Worm (Caenorhabditis elegans) whole organism, L1 larva: Measurements from ENCODE around the gene Y38H6C.25.

Experiments used
- C16A3.4 ChIP-seq: fragments of 150-350 bp; optimal IDR thresholded peaks from 2 replicates; lab custom pipeline; 2014; ENCODE audit warnings: missing biosample characterization, missing genetic modification characterization
- C34B4.2 ChIP-seq: sonication (generic microtip); optimal IDR thresholded peaks from 2 replicates; lab custom pipeline; 2017; ENCODE audit warnings: mild to moderate bottlenecking, missing genetic modification characterization, missing compliant biosample characterization
- F16B12.6 ChIP-seq: fragments of 150-350 bp; optimal IDR thresholded peaks from 2 replicates; lab custom pipeline; 2014; ENCODE audit warnings: missing biosample characterization, missing genetic modification characterization
- blmp-1 ChIP-seq: fragments of 150-350 bp; optimal IDR thresholded peaks from 2 replicates; lab custom pipeline; 2014; ENCODE audit warnings: missing biosample characterization, missing genetic modification characterization
- ceh-82 ChIP-seq, 3 experiments: fragments of 150-350 bp in 1 of 3; sonication (generic microtip) in 2 of 3; optimal IDR thresholded peaks; 2 replicates each; lab custom pipeline; 2014 to 2017; ENCODE audit warnings: missing biosample characterization in 3 of 3, missing genetic modification characterization in 3 of 3
- ceh-88 ChIP-seq: fragments of 200-800 bp; sonication (Bioruptor generic); IDR thresholded peaks from 2 replicates; pipeline ENCODE4 v1.3.6; 2022; ENCODE audit warnings: missing genetic modification characterization, missing compliant biosample characterization
- ces-1 ChIP-seq: fragments of 150-350 bp; optimal IDR thresholded peaks from 2 replicates; lab custom pipeline; 2014; ENCODE audit warnings: missing biosample characterization, missing genetic modification reagents, missing genetic modification characterization
- dpl-1 ChIP-seq, 3 experiments: fragments of 150-350 bp in 2 of 3; sonication (generic microtip) in 1 of 3; optimal IDR thresholded peaks; 2 replicates each; lab custom pipeline; 2014 to 2017; ENCODE audit warnings: missing biosample characterization in 3 of 3, missing genetic modification characterization in 3 of 3, missing genetic modification reagents in 3 of 3
- dsc-1 ChIP-seq: sonication (generic microtip); optimal IDR thresholded peaks from 2 replicates; lab custom pipeline; 2016; ENCODE audit warnings: mild to moderate bottlenecking, missing genetic modification characterization, missing compliant biosample characterization
- efl-1 ChIP-seq, 4 experiments: fragments of 150-350 bp; optimal IDR thresholded peaks in 3 of 4; peaks in 1 of 4; 1 replicate in 1 of 4; 2 replicates in 3 of 4; lab custom pipeline; 2014; ENCODE audit warnings: missing biosample characterization in 2 of 4, missing genetic modification characterization in 2 of 4, missing genetic modification reagents in 2 of 4
- egl-27 ChIP-seq, 2 experiments: fragments of 150-350 bp in 1 of 2; sonication (generic microtip); optimal IDR thresholded peaks; 3 replicates each; lab custom pipeline; 2017 to 2018; ENCODE audit warnings: missing biosample characterization in 2 of 2, missing genetic modification characterization in 2 of 2, missing genetic modification reagents in 2 of 2
- elt-3 ChIP-seq, 6 experiments: fragments of 150-350 bp in 1 of 6; sonication (generic microtip); optimal IDR thresholded peaks; 2 replicates each; lab custom pipeline; 2017 to 2018; ENCODE audit warnings: missing biosample characterization in 6 of 6, missing genetic modification characterization in 6 of 6, inconsistent platforms in 1 of 6
- fkh-4 ChIP-seq: sonication (generic microtip); optimal IDR thresholded peaks from 2 replicates; lab custom pipeline; 2016; ENCODE audit warnings: missing compliant biosample characterization, missing genetic modification characterization, borderline replicate concordance
- fkh-8 ChIP-seq: sonication (generic microtip); optimal IDR thresholded peaks from 2 replicates; lab custom pipeline; 2016; ENCODE audit warnings: mild to moderate bottlenecking, missing genetic modification characterization, missing compliant biosample characterization
- hlh-4 ChIP-seq: sonication (generic microtip); optimal IDR thresholded peaks from 2 replicates; lab custom pipeline; 2016; ENCODE audit warnings: mild to moderate bottlenecking, missing genetic modification characterization, missing compliant biosample characterization
- irx-1 ChIP-seq: sonication (generic microtip); optimal IDR thresholded peaks from 2 replicates; lab custom pipeline; 2016; ENCODE audit warnings: missing genetic modification characterization, missing compliant biosample characterization
- isw-1 ChIP-seq: fragments of 200-800 bp; sonication (Bioruptor generic); IDR thresholded peaks from 2 replicates; pipeline ENCODE4 v1.3.6; 2022; ENCODE audit warnings: missing genetic modification characterization, missing compliant biosample characterization
- lin-13 ChIP-seq: fragments of 150-350 bp; optimal IDR thresholded peaks from 2 replicates; lab custom pipeline; 2014; ENCODE audit warnings: missing biosample characterization, missing genetic modification reagents, missing genetic modification characterization
- lin-15B ChIP-seq: fragments of 150-350 bp; sonication (generic microtip); optimal IDR thresholded peaks from 3 replicates; lab custom pipeline; 2014; ENCODE audit warnings: missing biosample characterization, missing genetic modification characterization
- lin-35 ChIP-seq, 2 experiments: fragments of 150-350 bp; optimal IDR thresholded peaks; 2 replicates each; lab custom pipeline; 2014; ENCODE audit warnings: missing biosample characterization in 2 of 2, missing genetic modification characterization in 2 of 2, missing genetic modification reagents in 2 of 2
- lsy-2 ChIP-seq, 2 experiments: fragments of 150-350 bp; optimal IDR thresholded peaks; 2 replicates each; lab custom pipeline; 2014; ENCODE audit warnings: missing biosample characterization in 2 of 2, missing genetic modification characterization in 2 of 2
- mdl-1 ChIP-seq, 2 experiments: fragments of 150-350 bp; optimal IDR thresholded peaks; 2 replicates each; lab custom pipeline; 2014 to 2017; ENCODE audit warnings: missing biosample characterization in 2 of 2, missing genetic modification characterization in 2 of 2, inconsistent platforms in 1 of 2
- mep-1 ChIP-seq: fragments of 150-350 bp; optimal IDR thresholded peaks from 2 replicates; lab custom pipeline; 2014; ENCODE audit warnings: missing biosample characterization, missing genetic modification characterization
- nhr-19 ChIP-seq: fragments of 200-800 bp; sonication (Bioruptor generic); conservative IDR thresholded peaks from 2 replicates; pipeline ENCODE4 v1.3.6; 2022; ENCODE audit warnings: missing genetic modification characterization, missing compliant biosample characterization
- nhr-20 ChIP-seq: sonication (generic microtip); optimal IDR thresholded peaks from 2 replicates; lab custom pipeline; 2016; ENCODE audit warnings: mild to moderate bottlenecking, missing genetic modification characterization, missing compliant biosample characterization
- nhr-237 ChIP-seq: fragments of 150-350 bp; optimal IDR thresholded peaks from 2 replicates; lab custom pipeline; 2014; ENCODE audit warnings: missing biosample characterization, missing genetic modification characterization
- nhr-28 ChIP-seq: fragments of 150-350 bp; optimal IDR thresholded peaks from 2 replicates; lab custom pipeline; 2014; ENCODE audit warnings: missing biosample characterization, missing genetic modification characterization
- nhr-47 ChIP-seq: sonication (generic microtip); optimal IDR thresholded peaks from 2 replicates; lab custom pipeline; 2016; ENCODE audit warnings: mild to moderate bottlenecking, missing genetic modification characterization, moderate library complexity, missing compliant biosample characterization
- nhr-71 ChIP-seq: sonication (generic microtip); optimal IDR thresholded peaks from 2 replicates; lab custom pipeline; 2016; ENCODE audit warnings: mild to moderate bottlenecking, missing genetic modification characterization, moderate library complexity, missing compliant biosample characterization
- nhr-77 ChIP-seq: fragments of 150-350 bp; optimal IDR thresholded peaks from 2 replicates; lab custom pipeline; 2014; ENCODE audit warnings: missing biosample characterization, missing genetic modification characterization
- nhr-85 ChIP-seq: sonication (generic microtip); peaks from one replicate; lab custom pipeline; 2016; ENCODE audit warnings: missing genetic modification characterization, inconsistent platforms, missing compliant biosample characterization
- nhr-90 ChIP-seq: sonication (generic microtip); optimal IDR thresholded peaks from 2 replicates; lab custom pipeline; 2016; ENCODE audit warnings: mild to moderate bottlenecking, missing genetic modification characterization, missing compliant biosample characterization; ENCODE audit not compliant: poor library complexity
- pag-3 ChIP-seq: sonication (generic microtip); optimal IDR thresholded peaks from 2 replicates; lab custom pipeline; 2017; ENCODE audit warnings: missing genetic modification characterization, mild to moderate bottlenecking, missing compliant biosample characterization, antibody characterized with exemption, borderline replicate concordance; ENCODE audit not compliant: insufficient read depth
- pax-3 ChIP-seq: fragments of 200-800 bp; sonication (Bioruptor generic); optimal IDR thresholded peaks from 2 replicates; lab custom pipeline; 2018; ENCODE audit warnings: mild to moderate bottlenecking, missing genetic modification characterization, moderate library complexity, missing compliant biosample characterization
- rnt-1 ChIP-seq: sonication (generic microtip); optimal IDR thresholded peaks from 2 replicates; lab custom pipeline; 2016; ENCODE audit warnings: mild to moderate bottlenecking, missing genetic modification characterization, moderate library complexity, missing compliant biosample characterization
- skn-1 ChIP-seq: fragments of 150-350 bp; optimal IDR thresholded peaks from 2 replicates; lab custom pipeline; 2014; ENCODE audit warnings: missing biosample characterization, missing genetic modification characterization
- snpc-4 ChIP-seq: fragments of 150-350 bp; optimal IDR thresholded peaks from 2 replicates; lab custom pipeline; 2014; ENCODE audit warnings: missing biosample characterization, missing genetic modification characterization
- snu-23 ChIP-seq: sonication (generic microtip); optimal IDR thresholded peaks from 2 replicates; lab custom pipeline; 2016; ENCODE audit warnings: missing genetic modification characterization, missing compliant biosample characterization
- swsn-7 ChIP-seq: sonication (generic microtip); optimal IDR thresholded peaks from 2 replicates; lab custom pipeline; 2016; ENCODE audit warnings: missing genetic modification characterization, missing compliant biosample characterization
- tbx-2 ChIP-seq: sonication (generic microtip); optimal IDR thresholded peaks from 2 replicates; lab custom pipeline; 2016; ENCODE audit warnings: missing genetic modification characterization, missing compliant biosample characterization
- unc-130 ChIP-seq: fragments of 150-350 bp; optimal IDR thresholded peaks from 2 replicates; lab custom pipeline; 2017; ENCODE audit warnings: missing biosample characterization, missing genetic modification characterization, inconsistent platforms
- unc-98 ChIP-seq: fragments of 200-800 bp; sonication (Bioruptor generic); IDR thresholded peaks from 2 replicates; pipeline ENCODE4 v1.3.6; 2022; ENCODE audit warnings: missing genetic modification characterization, missing compliant biosample characterization
- xbp-1 ChIP-seq: sonication (generic microtip); optimal IDR thresholded peaks from 2 replicates; lab custom pipeline; 2016; ENCODE audit warnings: missing genetic modification characterization, missing compliant biosample characterization
- zag-1 ChIP-seq: fragments of 150-350 bp; optimal IDR thresholded peaks from 2 replicates; lab custom pipeline; 2014; ENCODE audit warnings: missing biosample characterization, missing genetic modification characterization
- zip-4 ChIP-seq: fragments of 200-800 bp; sonication (Bioruptor generic); optimal IDR thresholded peaks from 2 replicates; lab custom pipeline; 2018; ENCODE audit warnings: mild to moderate bottlenecking, missing genetic modification characterization, moderate library complexity, missing compliant biosample characterization
- ztf-11 ChIP-seq, 2 experiments: sonication (generic microtip); optimal IDR thresholded peaks; 2 replicates each; lab custom pipeline; 2016 to 2017; ENCODE audit warnings: missing genetic modification characterization in 2 of 2, missing biosample characterization in 1 of 2, missing compliant biosample characterization in 1 of 2

Y38H6C.25 gene

ce11 chrV:20476981-20477380 lies 42.0 kb upstream of the Y38H6C.25 start:
- TF ChIP-seq isw-1 (peak; percentile 17), pax-3 (tag; lab: Kevin White, UChicago) (no peak), dpl-1 (GFP tag; optimal IDR thresholded peaks at IDR 0.05; lab: Kevin White, UChicago) (peak in 2 of 3 experiments; percentile 39 to 44), nhr-90 (tag; lab: Kevin White, UChicago) (no peak), xbp-1 (peak; percentile 23), rnt-1 (tag; lab: Kevin White, UChicago) (peak; percentile 21), lsy-2 (tag; optimal IDR thresholded peaks at IDR 0.05; lab: Kevin White, UChicago) (peak; percentile 42 to 51), lin-35 (GFP tag; optimal IDR thresholded peaks at IDR 0.05; lab: Kevin White, UChicago) (peak; percentile 12 to 17), irx-1 (no peak), pag-3 (tag; lab: Kevin White, UChicago) (no peak), elt-3 (tag; optimal IDR thresholded peaks at IDR 0.05; lab: Kevin White, UChicago) (peak in 1 of 6 experiments; percentile 41), efl-1 (optimal IDR thresholded peaks at IDR 0.05; lab: Kevin White, UChicago) (peak; percentile 23 to 51), efl-1 (GFP tag; optimal IDR thresholded peaks at IDR 0.05 in 1 of 2; lab: Kevin White, UChicago) (peak; percentile 34 to 92), snu-23 (peak; percentile 38), C34B4.2 (no peak), F16B12.6 (tag; lab: Kevin White, UChicago) (peak; percentile 84), fkh-4 (tag; lab: Kevin White, UChicago) (no peak), zip-4 (GFP tag; lab: Kevin White, UChicago) (no peak), snpc-4 (tag; lab: Kevin White, UChicago) (no peak), ceh-82 (tag; optimal IDR thresholded peaks at IDR 0.05; lab: Kevin White, UChicago) (peak; percentile 3 to 7 (median 5)), nhr-77 (tag; lab: Kevin White, UChicago) (no peak), mdl-1 (tag; optimal IDR thresholded peaks at IDR 0.05; lab: Kevin White, UChicago) (no peak), nhr-19 (GFP tag; lab: Robert Waterston, UW) (no peak), lin-15B (tag; lab: Kevin White, UChicago) (no peak)

- TF ChIP-seq nhr-77 (tag; lab: Kevin White, UChicago) (peak; percentile 14), unc-98 (no peak), nhr-71 (tag; lab: Kevin White, UChicago) (peak; percentile 78), ceh-88 (GFP tag; lab: Robert Waterston, UW) (no peak), rnt-1 (tag; lab: Kevin White, UChicago) (peak; percentile 62), nhr-20 (peak; percentile 51), skn-1 (tag; lab: Kevin White, UChicago) (peak; percentile 65), zag-1 (no peak), C16A3.4 (tag; lab: Kevin White, UChicago) (peak; percentile 67), ceh-82 (tag; optimal IDR thresholded peaks at IDR 0.05; lab: Kevin White, UChicago) (peak; percentile 24 to 61 (median 59)), elt-3 (tag; optimal IDR thresholded peaks at IDR 0.05; lab: Kevin White, UChicago) (peak in 1 of 6 experiments; percentile 51), swsn-7 (tag; lab: Kevin White, UChicago) (peak; percentile 53), nhr-85 (peak; percentile 80), ces-1 (GFP tag; lab: Kevin White, UChicago) (no peak), tbx-2 (tag; lab: Kevin White, UChicago) (peak; percentile 68), mep-1 (tag; lab: Kevin White, UChicago) (peak; percentile 79), unc-130 (tag; lab: Kevin White, UChicago) (peak; percentile 42), dsc-1 (tag; lab: Kevin White, UChicago) (peak; percentile 57), ztf-11 (tag; optimal IDR thresholded peaks at IDR 0.05; lab: Kevin White, UChicago) (no peak), lsy-2 (tag; optimal IDR thresholded peaks at IDR 0.05; lab: Kevin White, UChicago) (peak; percentile 33 to 86), xbp-1 (peak; percentile 59), nhr-19 (GFP tag; lab: Robert Waterston, UW) (peak; percentile 43), lin-35 (GFP tag; optimal IDR thresholded peaks at IDR 0.05; lab: Kevin White, UChicago) (peak; percentile 62 to 84), nhr-28 (no peak), nhr-47 (tag; lab: Kevin White, UChicago) (peak; percentile 69), zip-4 (GFP tag; lab: Kevin White, UChicago) (no peak), isw-1 (peak; percentile 51), snu-23 (peak; percentile 79), nhr-237 (tag; lab: Kevin White, UChicago) (peak; percentile 9), F16B12.6 (tag; lab: Kevin White, UChicago) (peak; percentile 57), lin-13 (GFP tag; lab: Kevin White, UChicago) (peak; percentile 28), hlh-4 (no peak), dpl-1 (GFP tag; optimal IDR thresholded peaks at IDR 0.05; lab: Kevin White, UChicago) (peak; percentile 55 to 67 (median 63)), efl-1 (optimal IDR thresholded peaks at IDR 0.05; lab: Kevin White, UChicago) (peak; percentile 69 to 70), efl-1 (GFP tag; optimal IDR thresholded peaks at IDR 0.05 in 1 of 2; lab: Kevin White, UChicago) (peak; percentile 63 to 94), blmp-1 (tag; lab: Kevin White, UChicago) (peak; percentile 60), fkh-8 (tag; lab: Kevin White, UChicago) (peak; percentile 59), egl-27 (tag; optimal IDR thresholded peaks at IDR 0.05; lab: Kevin White, UChicago) (no peak)
These were observed 39.9 kb upstream of the Y38H6C.25 start, which contains the start of the genes calf-1 and rpl-2 for ce11 chrV:20479013-20479739. Gene calf-1, minus strand, starts transcription at chrV:20479089. Gene rpl-2, plus strand, starts transcription at chrV:20479689.
